Worm (Caenorhabditis elegans) whole organism, mixed stage, embryonic: ENCODE results near the gene rgs-4.

Experiments used
- M03D4.4 ChIP-seq: sonication (generic microtip); optimal IDR thresholded peaks from 2 replicates; lab custom pipeline; 2017; ENCODE audit warnings: mild to moderate bottlenecking, missing genetic modification characterization, missing compliant biosample characterization
- blmp-1 ChIP-seq: fragments of 150-350 bp; optimal IDR thresholded peaks from 2 replicates; lab custom pipeline; 2014; ENCODE audit warnings: missing biosample characterization, missing genetic modification characterization
- ceh-39 ChIP-seq: fragments of 150-350 bp; optimal IDR thresholded peaks from 2 replicates; lab custom pipeline; 2014; ENCODE audit warnings: missing biosample characterization, missing genetic modification characterization
- ceh-43 ChIP-seq: fragments of 200-800 bp; sonication (Bioruptor generic); optimal IDR thresholded peaks from 2 replicates; lab custom pipeline; 2018; ENCODE audit warnings: mild to moderate bottlenecking, missing genetic modification characterization, moderate library complexity, missing compliant biosample characterization
- ceh-83 ChIP-seq: fragments of 200-800 bp; sonication (Bioruptor generic); optimal IDR thresholded peaks from 2 replicates; lab custom pipeline; 2018; ENCODE audit warnings: mild to moderate bottlenecking, missing genetic modification characterization, missing compliant biosample characterization
- ces-1 ChIP-seq: fragments of 150-350 bp; optimal IDR thresholded peaks from 2 replicates; lab custom pipeline; 2014; ENCODE audit warnings: missing biosample characterization, missing genetic modification reagents, missing genetic modification characterization
- cnd-1 ChIP-seq: fragments of 200-800 bp; sonication (Bioruptor generic); optimal IDR thresholded peaks from 2 replicates; lab custom pipeline; 2018; ENCODE audit warnings: mild to moderate bottlenecking, missing genetic modification characterization, missing compliant biosample characterization
- elt-1 ChIP-seq: sonication (generic microtip); optimal IDR thresholded peaks from 2 replicates; lab custom pipeline; 2017; ENCODE audit warnings: missing genetic modification characterization, mild to moderate bottlenecking, missing compliant biosample characterization, antibody characterized with exemption, moderate library complexity, borderline replicate concordance; ENCODE audit not compliant: insufficient read depth
- elt-3 ChIP-seq: fragments of 150-350 bp; optimal IDR thresholded peaks from 2 replicates; lab custom pipeline; 2014; ENCODE audit warnings: missing biosample characterization, missing genetic modification characterization
- flh-1 ChIP-seq: fragments of 200-800 bp; sonication (Bioruptor generic); optimal IDR thresholded peaks from 2 replicates; lab custom pipeline; 2018; ENCODE audit warnings: mild to moderate bottlenecking, missing genetic modification characterization, moderate library complexity, missing compliant biosample characterization
- ham-2 ChIP-seq: fragments of 200-800 bp; sonication (Bioruptor generic); optimal IDR thresholded peaks from 2 replicates; lab custom pipeline; 2018; ENCODE audit warnings: mild to moderate bottlenecking, missing genetic modification characterization, missing compliant biosample characterization
- hlh-1 ChIP-seq: fragments of 150-350 bp; optimal IDR thresholded peaks from 2 replicates; lab custom pipeline; 2014; ENCODE audit warnings: missing biosample characterization, missing genetic modification reagents, missing genetic modification characterization
- lin-13 ChIP-seq: fragments of 150-350 bp; optimal IDR thresholded peaks from 2 replicates; lab custom pipeline; 2014; ENCODE audit warnings: missing biosample characterization, missing genetic modification characterization
- lsy-2 ChIP-seq: fragments of 150-350 bp; optimal IDR thresholded peaks from 2 replicates; lab custom pipeline; 2014; ENCODE audit warnings: missing biosample characterization, missing genetic modification characterization
- mep-1 ChIP-seq: fragments of 150-350 bp; optimal IDR thresholded peaks from 2 replicates; lab custom pipeline; 2017; ENCODE audit warnings: missing biosample characterization, missing genetic modification reagents, missing genetic modification characterization, inconsistent platforms
- mls-2 ChIP-seq: sonication (generic microtip); optimal IDR thresholded peaks from 2 replicates; lab custom pipeline; 2016; ENCODE audit warnings: mild to moderate bottlenecking, missing genetic modification characterization, moderate library complexity, missing compliant biosample characterization
- nhr-237 ChIP-seq: fragments of 150-350 bp; optimal IDR thresholded peaks from 2 replicates; lab custom pipeline; 2014; ENCODE audit warnings: missing biosample characterization, missing genetic modification characterization
- nhr-28 ChIP-seq: fragments of 150-350 bp; optimal IDR thresholded peaks from 2 replicates; lab custom pipeline; 2014; ENCODE audit warnings: missing biosample characterization, missing genetic modification characterization
- pha-4 ChIP-seq: fragments of 150-350 bp; optimal IDR thresholded peaks from 2 replicates; lab custom pipeline; 2018; ENCODE audit warnings: missing biosample characterization, missing genetic modification reagents, missing genetic modification characterization
- sem-2 ChIP-seq: fragments of 200-800 bp; sonication (Bioruptor generic); optimal IDR thresholded peaks from 2 replicates; lab custom pipeline; 2018; ENCODE audit warnings: mild to moderate bottlenecking, missing genetic modification characterization, missing compliant biosample characterization
- snpc-4 ChIP-seq: fragments of 150-350 bp; optimal IDR thresholded peaks from 2 replicates; lab custom pipeline; 2014; ENCODE audit warnings: missing biosample characterization, missing genetic modification characterization
- sptf-1 ChIP-seq: sonication (generic microtip); optimal IDR thresholded peaks from 2 replicates; lab custom pipeline; 2017; ENCODE audit warnings: mild to moderate bottlenecking, missing genetic modification characterization, moderate library complexity, missing compliant biosample characterization
- tbx-8 ChIP-seq: fragments of 200-800 bp; sonication (Bioruptor generic); optimal IDR thresholded peaks from 2 replicates; lab custom pipeline; 2018; ENCODE audit warnings: mild to moderate bottlenecking, missing genetic modification characterization, moderate library complexity, missing compliant biosample characterization
- unc-120 ChIP-seq: sonication (generic microtip); optimal IDR thresholded peaks from 2 replicates; lab custom pipeline; 2017; ENCODE audit warnings: missing genetic modification characterization, missing compliant biosample characterization; ENCODE audit not compliant: poor library complexity, severe bottlenecking
- unc-39 ChIP-seq: fragments of 150-350 bp; optimal IDR thresholded peaks from 2 replicates; lab custom pipeline; 2014; ENCODE audit warnings: missing biosample characterization, missing genetic modification characterization
- unc-62 ChIP-seq: fragments of 150-350 bp; optimal IDR thresholded peaks from 2 replicates; lab custom pipeline; 2014; ENCODE audit warnings: missing biosample characterization, missing genetic modification reagents, missing genetic modification characterization
- zip-8 ChIP-seq: fragments of 150-350 bp; optimal IDR thresholded peaks from 2 replicates; lab custom pipeline; 2014; ENCODE audit warnings: missing biosample characterization, missing genetic modification characterization

Gene rgs-4

ce11 chrII:12679635-12680034 lies 25.1 kb downstream of the rgs-4 start, which contains the start of the genes Y38E10A.33 and cox-10:
Gene Y38E10A.33 (minus strand): TSS chrII:12679646.
Gene cox-10 (plus strand): TSS chrII:12679954.
- TF ChIP-seq ces-1: peak; percentile 67
- TF ChIP-seq pha-4: peak; percentile 6
- no peak for TF ChIP-seq unc-120 (tag; lab: Kevin White, UChicago)
- TF ChIP-seq lsy-2 (tag; lab: Kevin White, UChicago): peak; percentile 45
- peak; percentile 48 for TF ChIP-seq lin-13 (tag; lab: Kevin White, UChicago)

- no peak for TF ChIP-seq cnd-1
- peak; percentile 18 for TF ChIP-seq elt-3
- TF ChIP-seq sptf-1: no peak
- TF ChIP-seq unc-62 (GFP tag; lab: Kevin White, UChicago): peak; percentile 42
- TF ChIP-seq elt-1 (tag; lab: Kevin White, UChicago): peak; percentile 35
Measured at ce11 chrII:12689333-12689732, 34.8 kb downstream of the rgs-4 start.

- TF ChIP-seq ces-1 (peak; percentile 64), unc-39 (tag; lab: Kevin White, UChicago) (no peak)
Measured at ce11 chrII:12690905-12691304, 36.4 kb downstream of the rgs-4 start.

- TF ChIP-seq nhr-28 (no peak), ham-2 (GFP tag; lab: Kevin White, UChicago) (no peak), zip-8 (tag; lab: Kevin White, UChicago) (no peak), snpc-4 (tag; lab: Kevin White, UChicago) (no peak), hlh-1 (tag; lab: Kevin White, UChicago) (no peak), mls-2 (no peak), tbx-8 (GFP tag; lab: Kevin White, UChicago) (no peak), ceh-39 (tag; lab: Kevin White, UChicago) (no peak), ceh-43 (GFP tag; lab: Kevin White, UChicago) (no peak), blmp-1 (no peak), nhr-237 (no peak), M03D4.4 (no peak), ceh-83 (no peak)
Measured at ce11 chrII:12691351-12691750, 36.8 kb downstream of the rgs-4 start.

ce11 chrII:12692694-12693093 lies 38.1 kb downstream of the rgs-4 start:
- TF ChIP-seq flh-1 (no peak), blmp-1 (peak; percentile 75)

ce11 chrII:12694112-12694511 lies 39.6 kb downstream of the rgs-4 start, which contains the start of gene tbc-17:
Gene tbc-17 (plus strand): TSS chrII:12694412.
- no peak for TF ChIP-seq sem-2
- TF ChIP-seq, all 35 proteins: peak for 0

ce11 chrII:12696116-12696515 lies 41.6 kb downstream of the rgs-4 start:
- TF ChIP-seq zip-8 (tag; lab: Kevin White, UChicago) (no peak), mep-1 (no peak), hlh-1 (tag; lab: Kevin White, UChicago) (no peak), flh-1 (no peak)

ce11 chrII:12711490-12711889 lies 56.9 kb downstream of the rgs-4 start:
- TF ChIP-seq ces-1 (peak; percentile 86), cnd-1 (no peak)
